Fruit fly (Drosophila melanogaster) whole organism, embryonic: Measurements from ENCODE around the gene CG13117.
A peak's percentile ranks its signal among the peaks of the same experiment; 100 is the strongest.

ENCODE experiments used
- CG11093 ChIP-seq: fragments of 200-800 bp; sonication (Bioruptor generic); IDR thresholded peaks from 3 replicates; pipeline ENCODE4 v1.3.6; 2022; ENCODE audit warnings: missing biosample characterization, missing genetic modification characterization
- CG12071 ChIP-seq: fragments of 200-800 bp; sonication (Bioruptor generic); optimal IDR thresholded peaks from 3 replicates; lab custom pipeline; 2018; ENCODE audit warnings: missing biosample characterization, mild to moderate bottlenecking, missing genetic modification characterization
- CG13296 ChIP-seq: fragments of 200-800 bp; sonication (Bioruptor generic); optimal IDR thresholded peaks from 3 replicates; lab custom pipeline; 2018; ENCODE audit warnings: missing biosample characterization, mild to moderate bottlenecking, missing genetic modification characterization
- CG13894 ChIP-seq: fragments of 200-800 bp; sonication (Bioruptor generic); optimal IDR thresholded peaks from 3 replicates; lab custom pipeline; 2018; ENCODE audit warnings: missing biosample characterization, mild to moderate bottlenecking, missing genetic modification characterization, moderate library complexity
- CG15514 ChIP-seq: fragments of 200-800 bp; sonication (Bioruptor generic); optimal IDR thresholded peaks from 3 replicates; lab custom pipeline; 2017; ENCODE audit warnings: missing biosample characterization, missing genetic modification characterization, mild to moderate bottlenecking, moderate library complexity, missing genetic modification reagents
- CG17328 ChIP-seq: fragments of 200-800 bp; sonication (Bioruptor generic); IDR thresholded peaks from 2 replicates; pipeline ENCODE4 v1.3.6; 2022; ENCODE audit warnings: missing biosample characterization, missing genetic modification characterization
- CG17568 ChIP-seq: fragments of 200-800 bp; sonication (Bioruptor generic); optimal IDR thresholded peaks from 2 replicates; lab custom pipeline; 2018; ENCODE audit warnings: missing biosample characterization, mild to moderate bottlenecking, missing genetic modification characterization, moderate library complexity
- CG1832 ChIP-seq: fragments of 200-800 bp; sonication (Bioruptor generic); optimal IDR thresholded peaks from 2 replicates; lab custom pipeline; 2017; ENCODE audit warnings: missing biosample characterization, mild to moderate bottlenecking, missing genetic modification characterization, inconsistent platforms
- CG3281 ChIP-seq: fragments of 200-800 bp; sonication (Bioruptor generic); optimal IDR thresholded peaks from 3 replicates; lab custom pipeline; 2017; ENCODE audit warnings: missing biosample characterization, mild to moderate bottlenecking, missing genetic modification characterization
- CG34422 ChIP-seq: fragments of 200-800 bp; sonication (Bioruptor generic); IDR thresholded peaks from 3 replicates; pipeline ENCODE4 v1.3.6; 2022; ENCODE audit warnings: missing biosample characterization, missing genetic modification characterization
- CG3838 ChIP-seq: fragments of 200-800 bp; sonication (Bioruptor generic); optimal IDR thresholded peaks from 3 replicates; lab custom pipeline; 2016; ENCODE audit warnings: missing biosample characterization, missing genetic modification characterization
- CG7556 ChIP-seq: fragments of 200-800 bp; sonication (Bioruptor generic); optimal IDR thresholded peaks from 2 replicates; lab custom pipeline; 2017; ENCODE audit warnings: missing biosample characterization, mild to moderate bottlenecking, missing genetic modification characterization
- CG7786 ChIP-seq: fragments of 200-800 bp; sonication (Bioruptor generic); optimal IDR thresholded peaks from 2 replicates; lab custom pipeline; 2016; ENCODE audit warnings: missing biosample characterization, missing genetic modification characterization
- D ChIP-seq, 2 experiments: fragments of 200-800 bp in 1 of 2; fragments of >200 bp in 1 of 2; sonication (Bioruptor generic) in 1 of 2; optimal IDR thresholded peaks; 2 replicates in 1 of 2; 3 replicates in 1 of 2; lab custom pipeline; 2017; ENCODE audit warnings: mild to moderate bottlenecking in 1 of 2, missing biosample characterization in 1 of 2, missing genetic modification characterization in 1 of 2, missing genetic modification reagents in 1 of 2
- Dbx ChIP-seq: fragments of 200-800 bp; sonication (Bioruptor generic); IDR thresholded peaks from 3 replicates; pipeline ENCODE4 v1.3.6; 2022; ENCODE audit warnings: missing biosample characterization, missing genetic modification characterization
- E2f2 ChIP-seq: fragments of 200-800 bp; sonication (Bioruptor generic); IDR thresholded peaks from 2 replicates; pipeline ENCODE4 v1.3.6; 2022; ENCODE audit warnings: missing biosample characterization, missing genetic modification characterization
- HmgZ ChIP-seq: fragments of 200-800 bp; sonication (Bioruptor generic); optimal IDR thresholded peaks from 2 replicates; lab custom pipeline; 2018; ENCODE audit warnings: missing biosample characterization, mild to moderate bottlenecking, missing genetic modification characterization
- Hmr ChIP-seq: fragments of 200-800 bp; sonication (Bioruptor generic); optimal IDR thresholded peaks from 3 replicates; lab custom pipeline; 2017; ENCODE audit warnings: mild to moderate bottlenecking, missing biosample characterization, missing genetic modification reagents, missing genetic modification characterization
- Hr39 ChIP-seq: fragments of >200 bp; optimal IDR thresholded peaks from 2 replicates; lab custom pipeline; 2017
- Med ChIP-seq: fragments of 200-800 bp; sonication (Bioruptor generic); peaks from one replicate; lab custom pipeline; 2016; ENCODE audit warnings: missing biosample characterization, missing genetic modification characterization, mild to moderate bottlenecking, inconsistent platforms, moderate library complexity
- NK7.1 ChIP-seq: fragments of 200-800 bp; sonication (Bioruptor generic); optimal IDR thresholded peaks from 3 replicates; lab custom pipeline; 2016; ENCODE audit warnings: missing biosample characterization, missing genetic modification characterization
- Nf-YC ChIP-seq: fragments of 200-800 bp; optimal IDR thresholded peaks from 3 replicates; lab custom pipeline; 2019; ENCODE audit warnings: missing biosample characterization, mild to moderate bottlenecking, missing genetic modification characterization, moderate library complexity
- ato ChIP-seq: fragments of 200-800 bp; sonication (Bioruptor generic); IDR thresholded peaks from 2 replicates; pipeline ENCODE4 v1.3.6; 2022; ENCODE audit warnings: missing biosample characterization, missing genetic modification characterization; ENCODE audit not compliant: partially characterized antibody
- bsh ChIP-seq, 2 experiments: fragments of 200-800 bp; sonication (Bioruptor generic); optimal IDR thresholded peaks; 2 replicates each; lab custom pipeline; 2017 to 2018; ENCODE audit warnings: mild to moderate bottlenecking in 2 of 2, missing biosample characterization in 2 of 2, missing genetic modification characterization in 2 of 2, moderate library complexity in 1 of 2
- cad ChIP-seq: fragments of >200 bp; optimal IDR thresholded peaks from 2 replicates; lab custom pipeline; 2017; ENCODE audit warnings: missing biosample characterization, missing genetic modification characterization
- caup ChIP-seq: fragments of 200-800 bp; sonication (Bioruptor generic); optimal IDR thresholded peaks from 3 replicates; lab custom pipeline; 2017; ENCODE audit warnings: missing biosample characterization, mild to moderate bottlenecking, missing genetic modification characterization, moderate library complexity; ENCODE audit not compliant: severe bottlenecking
- chinmo ChIP-seq: fragments of 200-800 bp; sonication (Bioruptor generic); IDR thresholded peaks from 4 replicates; pipeline ENCODE4 v1.3.6; 2022; ENCODE audit warnings: missing biosample characterization, missing genetic modification characterization; ENCODE audit not compliant: partially characterized antibody
- chm ChIP-seq: fragments of 200-800 bp; sonication (Bioruptor generic); IDR thresholded peaks from 2 replicates; pipeline ENCODE4 v1.3.6; 2022; ENCODE audit warnings: missing biosample characterization, missing genetic modification characterization
- ci ChIP-seq: fragments of 200-800 bp; sonication (Bioruptor generic); IDR thresholded peaks from 3 replicates; pipeline ENCODE4 v1.3.6; 2022; ENCODE audit warnings: missing biosample characterization, missing genetic modification characterization
- crp ChIP-seq, 2 experiments: fragments of 200-800 bp; sonication (Bioruptor generic); optimal IDR thresholded peaks; 2 replicates in 1 of 2; 3 replicates in 1 of 2; lab custom pipeline; 2017; ENCODE audit warnings: missing biosample characterization in 2 of 2, missing genetic modification characterization in 2 of 2, mild to moderate bottlenecking in 1 of 2, moderate library complexity in 1 of 2
- dan ChIP-seq: fragments of 200-800 bp; sonication (Bioruptor generic); IDR thresholded peaks from 2 replicates; pipeline ENCODE4 v1.3.6; 2022; ENCODE audit warnings: missing biosample characterization, missing genetic modification characterization
- dysf ChIP-seq: fragments of 200-800 bp; sonication (Bioruptor generic); IDR thresholded peaks from 3 replicates; pipeline ENCODE4 v1.3.6; 2022; ENCODE audit warnings: missing biosample characterization, missing genetic modification characterization
- exex ChIP-seq: fragments of 200-800 bp; sonication (Bioruptor generic); optimal IDR thresholded peaks from 4 replicates; lab custom pipeline; 2018; ENCODE audit warnings: missing biosample characterization, mild to moderate bottlenecking, missing genetic modification characterization, moderate library complexity
- gro ChIP-seq: fragments of 200-800 bp; sonication (Bioruptor generic); optimal IDR thresholded peaks from 2 replicates; lab custom pipeline; 2016; ENCODE audit warnings: missing biosample characterization, missing genetic modification characterization
- ind ChIP-seq: fragments of 200-800 bp; sonication (Bioruptor generic); optimal IDR thresholded peaks from 3 replicates; lab custom pipeline; 2016; ENCODE audit warnings: missing biosample characterization, missing genetic modification characterization
- insv ChIP-seq, 2 experiments: fragments of 200-800 bp; sonication (Bioruptor generic); optimal IDR thresholded peaks; 3 replicates each; lab custom pipeline; 2016 to 2018; ENCODE audit warnings: missing biosample characterization in 2 of 2, missing genetic modification characterization in 2 of 2
- lilli ChIP-seq: fragments of 200-800 bp; sonication (Bioruptor generic); optimal IDR thresholded peaks from 3 replicates; lab custom pipeline; 2016; ENCODE audit warnings: missing biosample characterization, missing genetic modification characterization
- lmd ChIP-seq: fragments of 200-800 bp; sonication (Bioruptor generic); IDR thresholded peaks from 2 replicates; pipeline ENCODE4 v1.3.6; 2022; ENCODE audit warnings: missing biosample characterization, missing genetic modification characterization
- lola ChIP-seq, 3 experiments: fragments of >200 bp in 2 of 3; fragments of 200-800 bp in 1 of 3; sonication (Bioruptor generic) in 1 of 3; optimal IDR thresholded peaks; 2 replicates each; lab custom pipeline; 2017 to 2019; ENCODE audit warnings: missing biosample characterization in 3 of 3, missing genetic modification characterization in 3 of 3, mild to moderate bottlenecking in 1 of 3, moderate library complexity in 1 of 3
- lov ChIP-seq, 2 experiments: fragments of 200-800 bp in 1 of 2; fragments of >200 bp in 1 of 2; sonication (Bioruptor generic) in 1 of 2; IDR thresholded peaks in 1 of 2; optimal IDR thresholded peaks in 1 of 2; 2 replicates in 1 of 2; 3 replicates in 1 of 2; pipeline versions ENCODE4 v1.3.6 to Lab custom; 2017 to 2022; ENCODE audit warnings: missing biosample characterization in 1 of 2, missing genetic modification characterization in 1 of 2
- otp ChIP-seq: fragments of 200-800 bp; sonication (Bioruptor generic); IDR thresholded peaks from 3 replicates; pipeline ENCODE4, ENCODE4 v1.3.6; 2022; ENCODE audit warnings: missing biosample characterization, missing genetic modification characterization
- psq ChIP-seq: fragments of 200-800 bp; sonication (Bioruptor generic); optimal IDR thresholded peaks from 2 replicates; lab custom pipeline; 2017; ENCODE audit warnings: missing biosample characterization, missing genetic modification characterization
- repo ChIP-seq: fragments of 200-800 bp; sonication (Bioruptor generic); optimal IDR thresholded peaks from 2 replicates; lab custom pipeline; 2016; ENCODE audit warnings: missing biosample characterization, missing genetic modification characterization
- schlank ChIP-seq: fragments of 200-800 bp; sonication (Bioruptor generic); optimal IDR thresholded peaks from 2 replicates; lab custom pipeline; 2018; ENCODE audit warnings: missing biosample characterization, mild to moderate bottlenecking, missing genetic modification characterization
- sens ChIP-seq: fragments of 200-800 bp; sonication (Bioruptor generic); peaks from one replicate; lab custom pipeline; 2016; ENCODE audit warnings: missing biosample characterization, missing genetic modification characterization

Gene CG13117

DNA sequence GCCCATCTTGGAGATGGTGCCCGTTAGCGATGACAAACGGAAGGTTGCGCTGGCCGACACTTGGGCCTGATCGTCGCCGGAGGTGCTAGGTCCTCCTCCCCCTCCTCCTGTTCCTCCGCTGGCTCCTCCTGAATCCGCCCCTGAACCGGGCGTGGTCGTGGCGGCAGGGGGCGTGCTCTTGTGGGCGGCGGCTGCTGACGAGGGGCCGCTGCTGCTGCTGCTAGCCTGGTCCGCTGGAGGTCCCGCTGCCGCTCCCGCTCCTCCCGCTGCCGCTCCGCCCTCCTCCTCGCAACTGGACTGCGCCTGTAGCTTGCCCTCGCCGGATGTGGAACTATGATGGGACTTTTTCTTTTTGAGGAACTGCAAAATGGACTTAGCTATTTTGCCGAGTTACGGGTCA lies 38.9 kb upstream of the CG13117 start (continued):
- TF ChIP-seq lmd (GFP tag; lab: Robert Waterston, UW) (0 out of 2 replicates have a peak, but pooled peaks have one; percentile 4), Hr39 (lab: Kevin White, UChicago) (peak; percentile 54), ind (GFP tag; lab: Kevin White, UChicago) (no peak), Dbx (GFP tag; lab: Robert Waterston, UW) (0 out of 3 replicates have a peak, but pooled peaks have one; percentile 36), dysf (GFP tag; lab: Robert Waterston, UW) (no peak), CG17328 (no peak), bsh (GFP tag; optimal IDR thresholded peaks at IDR 0.05; lab: Kevin White, UChicago) (no peak)

DNA sequence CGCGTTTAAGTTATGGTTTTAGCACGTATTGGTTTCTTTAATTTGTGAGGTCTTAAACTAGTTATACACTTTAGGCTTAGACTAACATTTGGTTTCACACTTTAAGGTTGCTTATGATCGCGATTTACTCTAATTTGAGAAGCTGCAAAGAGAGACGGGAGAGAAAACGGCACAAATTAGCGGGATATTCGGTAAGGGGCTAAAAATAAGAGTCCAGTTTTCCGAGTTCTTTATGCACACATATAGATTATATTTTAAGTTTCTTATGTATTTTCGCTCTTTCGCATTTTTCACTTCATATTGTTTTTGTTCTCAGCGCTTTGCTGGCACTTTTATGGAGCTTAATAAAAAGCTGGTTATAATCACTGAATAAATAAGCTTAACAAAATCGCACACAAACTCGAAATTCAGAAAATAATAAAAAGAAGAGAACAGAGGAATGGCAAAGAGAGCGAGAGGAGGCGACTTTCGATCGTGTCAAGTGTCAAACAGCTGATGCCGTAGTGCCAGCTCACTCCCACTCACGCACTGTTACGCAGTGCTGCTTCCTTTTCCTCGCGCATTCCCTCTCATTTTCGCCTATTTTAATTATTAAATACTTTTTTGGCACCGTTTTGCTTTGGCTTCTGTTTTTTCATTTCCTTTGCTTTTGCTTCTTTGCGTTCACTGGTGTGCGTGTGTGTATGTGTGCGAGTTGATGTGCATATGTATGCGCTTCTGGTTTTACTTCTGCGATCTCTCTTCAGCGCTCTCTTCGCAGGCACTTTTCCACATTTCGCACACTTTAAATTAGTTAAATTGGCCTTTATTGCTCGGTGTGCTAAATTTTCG lies 38.1 kb upstream of the CG13117 start:
- TF ChIP-seq chm (GFP tag; lab: Robert Waterston, UW) (0 out of 2 replicates have a peak, but pooled peaks have one; percentile 22), CG3281 (GFP tag; lab: Kevin White, UChicago) (peak; percentile 41), Med (GFP tag; lab: Kevin White, UChicago) (peak; percentile 82), HmgZ (tag; lab: Kevin White, UChicago) (peak; percentile 30), lola (GFP tag; optimal IDR thresholded peaks at IDR 0.05; lab: Kevin White, UChicago) (peak in 1 of 3 experiments; percentile 29), psq (GFP tag; lab: Kevin White, UChicago) (peak; percentile 69), CG1832 (peak; percentile 78), NK7.1 (GFP tag; lab: Kevin White, UChicago) (no peak), CG11093 (no peak), caup (GFP tag; lab: Kevin White, UChicago) (peak; percentile 22), CG17568 (GFP tag; lab: Kevin White, UChicago) (peak; percentile 17), lov (optimal IDR thresholded peaks at IDR 0.05; lab: Kevin White, UChicago) (no peak), lov (GFP tag; IDR thresholded peaks at IDR 0.05; lab: Robert Waterston, UW) (0 out of 3 replicates have a peak, but pooled peaks have one; percentile 60), D (optimal IDR thresholded peaks at IDR 0.05; lab: Kevin White, UChicago) (no peak), D (GFP tag; optimal IDR thresholded peaks at IDR 0.05; lab: Kevin White, UChicago) (no peak), repo (GFP tag; lab: Kevin White, UChicago) (no peak), CG34422 (GFP tag; lab: Robert Waterston, UW) (peak; percentile 48; the same call in 1 of the 3 replicates), CG7556 (peak; percentile 1), schlank (tag; lab: Kevin White, UChicago) (no peak), CG7786 (GFP tag; lab: Kevin White, UChicago) (no peak), gro (GFP tag; lab: Kevin White, UChicago) (peak; percentile 40), Nf-YC (no peak), ato (GFP tag; lab: Robert Waterston, UW) (no peak), E2f2 (no peak), CG3838 (GFP tag; lab: Kevin White, UChicago) (no peak), CG12071 (GFP tag; lab: Kevin White, UChicago) (no peak), CG15514 (GFP tag; lab: Kevin White, UChicago) (peak; percentile 26), dan (GFP tag; lab: Robert Waterston, UW) (no peak), exex (peak; percentile 0), ci (no peak; the same call in 2 of the 3 replicates), cad (peak; percentile 23), lilli (no peak), Hmr (GFP tag; lab: Kevin White, UChicago) (peak; percentile 30), crp (GFP tag; optimal IDR thresholded peaks at IDR 0.05; lab: Kevin White, UChicago) (peak; percentile 40 to 78), sens (GFP tag; lab: Kevin White, UChicago) (peak; percentile 67), insv (GFP tag; optimal IDR thresholded peaks at IDR 0.05; lab: Kevin White, UChicago) (peak in 1 of 2 experiments; percentile 11), CG13296 (GFP tag; lab: Kevin White, UChicago) (peak; percentile 26), chinmo (GFP tag; lab: Robert Waterston, UW) (0 out of 4 replicates have a peak, but pooled peaks have one; percentile 71), otp (0 out of 3 replicates have a peak, but pooled peaks have one; percentile 21), CG13894 (tag; lab: Kevin White, UChicago) (peak; percentile 21)
